Worm (Caenorhabditis elegans): ENCODE results near the gene lron-15.

DNA sequence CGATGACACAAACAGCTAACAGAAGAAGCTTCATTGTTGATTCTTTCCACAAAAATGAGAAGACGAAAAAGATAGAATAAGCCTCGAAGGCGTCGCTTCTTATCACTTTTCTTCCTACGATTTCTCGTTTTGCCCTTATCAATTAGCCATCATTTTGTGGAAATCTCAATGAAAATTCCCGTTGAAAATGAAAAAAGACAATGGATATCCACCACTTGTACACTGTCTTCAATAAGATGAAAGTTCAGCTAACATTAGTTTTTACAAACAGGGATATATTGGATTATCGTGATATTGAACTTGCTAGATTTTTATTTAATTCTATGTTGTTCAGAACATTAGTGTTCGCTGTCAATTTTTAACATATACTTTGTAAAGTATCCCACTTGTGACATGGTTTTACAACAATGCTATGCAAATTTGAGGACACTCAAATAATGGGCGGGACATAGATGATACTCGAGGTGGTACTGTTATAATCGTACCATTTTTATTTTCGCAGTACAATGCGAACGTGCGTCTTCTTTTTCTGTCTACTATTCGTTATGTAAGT lies 22.0 kb upstream of the lron-15 start, which contains the start of the genes F18C5.5 and F18C5.9:
- TF ChIP-seq nhr-237 (tag; optimal IDR thresholded peaks at IDR 0.05), result no peak
- no peak for TF ChIP-seq nhr-28 (tag; optimal IDR thresholded peaks at IDR 0.05)
